Worm (Caenorhabditis elegans) whole organism, L3 larva: ENCODE results near the gene cox-6A.

Experiments used
- mdl-1 ChIP-seq: fragments of 150-350 bp; optimal IDR thresholded peaks from 2 replicates; lab custom pipeline; 2014; ENCODE audit warnings: missing biosample characterization, missing genetic modification characterization
- nhr-76 ChIP-seq: fragments of 150-350 bp; sonication (generic microtip); optimal IDR thresholded peaks from 5 replicates; lab custom pipeline; 2014; ENCODE audit warnings: missing biosample characterization, missing genetic modification characterization
- tbx-2 ChIP-seq: sonication (generic microtip); optimal IDR thresholded peaks from 2 replicates; lab custom pipeline; 2016; ENCODE audit warnings: mild to moderate bottlenecking, missing genetic modification characterization, missing compliant biosample characterization

ce11 chrIII:5036158-5036557, 45.4 kb upstream of the cox-6A start, which contains the start of gene C45G9.6:
- TF ChIP-seq mdl-1 = no peak
- TF ChIP-seq nhr-76 (tag; lab: Kevin White, UChicago) = no peak
- no peak for TF ChIP-seq tbx-2
